Fruit fly (Drosophila melanogaster): Measurements from ENCODE around the gene spri.

spri gene

dm6 chrX:10628874-10629273 is 43.7 kb upstream of the spri start (continued):
- TF ChIP-seq CG16863 (GFP tag; optimal IDR thresholded peaks at IDR 0.05) (no peak), lab (GFP tag; optimal IDR thresholded peaks at IDR 0.05) (peak; percentile 75), crc (GFP tag; optimal IDR thresholded peaks at IDR 0.05) (no peak), CG9609 (GFP tag; optimal IDR thresholded peaks at IDR 0.05) (no peak), Xrp1 (GFP tag; IDR thresholded peaks at IDR 0.05) (peak; percentile 32; the same call in 1 of the 2 replicates), Sox100B (GFP tag; optimal IDR thresholded peaks at IDR 0.05) (peak; percentile 56), CG12942 (GFP tag; optimal IDR thresholded peaks at IDR 0.05) (peak; percentile 11), Dref (GFP tag; IDR thresholded peaks at IDR 0.05) (no peak), CG11696 (GFP tag; IDR thresholded peaks at IDR 0.05) (no peak), p53 (GFP tag; optimal IDR thresholded peaks at IDR 0.05) (no peak), CG8765 (GFP tag; IDR thresholded peaks at IDR 0.05) (no peak), Rx (GFP tag; IDR thresholded peaks at IDR 0.05) (no peak), lilli (GFP tag; optimal IDR thresholded peaks at IDR 0.05) (peak; percentile 60), CG18011 (GFP tag; optimal IDR thresholded peaks at IDR 0.05) (no peak), cg (GFP tag; optimal IDR thresholded peaks at IDR 0.05) (no peak), kay (GFP tag; optimal IDR thresholded peaks at IDR 0.05) (no peak), CG18262 (tag; optimal IDR thresholded peaks at IDR 0.05) (peak; percentile 74), seq (GFP tag; IDR thresholded peaks at IDR 0.05) (0 out of 2 replicates have a peak, but pooled peaks have one; percentile 19), CG16779 (GFP tag; IDR thresholded peaks at IDR 0.05) (no peak), tgo (GFP tag; IDR thresholded peaks at IDR 0.05) (no peak), CHES-1-like (GFP tag; optimal IDR thresholded peaks at IDR 0.05) (no peak), CG17802 (tag; optimal IDR thresholded peaks at IDR 0.05) (no peak), CG14441 (GFP tag; IDR thresholded peaks at IDR 0.05) (no peak), btn (GFP tag; optimal IDR thresholded peaks at IDR 0.05) (no peak), otp (GFP tag; IDR thresholded peaks at IDR 0.05) (no peak), Rfx (GFP tag; IDR thresholded peaks at IDR 0.05) (0 out of 2 replicates have a peak, but pooled peaks have one; percentile 14), aop (GFP tag; IDR thresholded peaks at IDR 0.05) (no peak), CG32767 (GFP tag; IDR thresholded peaks at IDR 0.05) (no peak), gcm2 (GFP tag; optimal IDR thresholded peaks at IDR 0.05) (no peak), CrebB (tag; optimal IDR thresholded peaks at IDR 0.05) (no peak), insv (GFP tag; optimal IDR thresholded peaks at IDR 0.05) (no peak), CG3726 (GFP tag; IDR thresholded peaks at IDR 0.05) (no peak), CG42726 (GFP tag; IDR thresholded peaks at IDR 0.05; ENCODE audit: partially characterized antibody) (no peak), hb (GFP tag; IDR thresholded peaks at IDR 0.05; ENCODE audit: partially characterized antibody) (0 out of 3 replicates have a peak, but pooled peaks have one; percentile 12), CG10267 (tag; optimal IDR thresholded peaks at IDR 0.05) (peak; percentile 46), cas (GFP tag; IDR thresholded peaks at IDR 0.05) (no peak), CG18599 (GFP tag; optimal IDR thresholded peaks at IDR 0.05) (peak; percentile 78), CG7786 (GFP tag; optimal IDR thresholded peaks at IDR 0.05) (no peak), CG33213 (GFP tag; optimal IDR thresholded peaks at IDR 0.05) (no peak), CG8944 (GFP tag; optimal IDR thresholded peaks at IDR 0.05) (no peak), eve (GFP tag; optimal IDR thresholded peaks at IDR 0.05) (no peak), CG10565 (GFP tag; optimal IDR thresholded peaks at IDR 0.05) (no peak), hbn (GFP tag; IDR thresholded peaks at IDR 0.05; ENCODE audit: partially characterized antibody) (no peak), Sox102F (GFP tag; optimal IDR thresholded peaks at IDR 0.05) (peak; percentile 43), CG11695 (GFP tag; IDR thresholded peaks at IDR 0.05) (0 out of 3 replicates have a peak, but pooled peaks have one; percentile 10), CG9437 (GFP tag; optimal IDR thresholded peaks at IDR 0.05) (peak; percentile 44), HmgD (GFP tag; optimal IDR thresholded peaks at IDR 0.05) (no peak), CG11247 (GFP tag; IDR thresholded peaks at IDR 0.05) (no peak), Bteb2 (GFP tag; optimal IDR thresholded peaks at IDR 0.05) (peak; percentile 20), nom (GFP tag; optimal IDR thresholded peaks at IDR 0.05) (no peak), dimm (GFP tag; IDR thresholded peaks at IDR 0.05) (no peak), ttk (GFP tag; IDR thresholded peaks at IDR 0.05) (no peak)

Data from whole organism, embryonic.